Worm (Caenorhabditis elegans) whole organism, late embryonic: Measurements from ENCODE around the gene F12D9.2.

Experiments used
- ama-1 ChIP-seq: fragments of 150-350 bp; optimal IDR thresholded peaks from 2 replicates; lab custom pipeline; 2014
- ceh-18 ChIP-seq: sonication (generic microtip); optimal IDR thresholded peaks from 2 replicates; lab custom pipeline; 2016; ENCODE audit warnings: missing genetic modification characterization, missing compliant biosample characterization
- ceh-22 ChIP-seq: sonication (generic microtip); optimal IDR thresholded peaks from 2 replicates; lab custom pipeline; 2017; ENCODE audit warnings: missing biosample characterization, missing genetic modification characterization
- dve-1 ChIP-seq: sonication (generic microtip); optimal IDR thresholded peaks from 2 replicates; lab custom pipeline; 2017; ENCODE audit warnings: antibody characterized with exemption, mild to moderate bottlenecking, missing genetic modification characterization, missing compliant biosample characterization
- elt-2 ChIP-seq: sonication (generic microtip); optimal IDR thresholded peaks from 2 replicates; lab custom pipeline; 2016; ENCODE audit warnings: missing genetic modification reagents, missing genetic modification characterization, missing compliant biosample characterization
- ets-4 ChIP-seq: sonication (generic microtip); optimal IDR thresholded peaks from 2 replicates; lab custom pipeline; 2016; ENCODE audit warnings: missing genetic modification characterization, missing compliant biosample characterization
- fkh-10 ChIP-seq: fragments of 150-350 bp; optimal IDR thresholded peaks from 2 replicates; lab custom pipeline; 2014; ENCODE audit warnings: missing biosample characterization, missing genetic modification reagents, missing genetic modification characterization
- hlh-13 ChIP-seq: fragments of 200-800 bp; sonication (Bioruptor generic); optimal IDR thresholded peaks from 2 replicates; lab custom pipeline; 2018; ENCODE audit warnings: mild to moderate bottlenecking, missing genetic modification characterization, missing compliant biosample characterization
- hlh-6 ChIP-seq: sonication (generic microtip); optimal IDR thresholded peaks from 2 replicates; lab custom pipeline; 2016; ENCODE audit warnings: missing genotype, missing genetic modification characterization, missing compliant biosample characterization
- mec-3 ChIP-seq: sonication (generic microtip); optimal IDR thresholded peaks from 2 replicates; lab custom pipeline; 2016; ENCODE audit warnings: borderline replicate concordance, missing genetic modification characterization, missing compliant biosample characterization
- nhr-11 ChIP-seq: fragments of 150-350 bp; optimal IDR thresholded peaks from 2 replicates; lab custom pipeline; 2014; ENCODE audit warnings: missing biosample characterization, missing genetic modification characterization
- nhr-232 ChIP-seq: sonication (generic microtip); optimal IDR thresholded peaks from 2 replicates; lab custom pipeline; 2016; ENCODE audit warnings: missing genetic modification characterization, missing compliant biosample characterization
- tbx-2 ChIP-seq: sonication (generic microtip); optimal IDR thresholded peaks from 2 replicates; lab custom pipeline; 2016; ENCODE audit warnings: missing genetic modification characterization, missing compliant biosample characterization
- ztf-16 ChIP-seq: sonication (generic microtip); optimal IDR thresholded peaks from 2 replicates; lab custom pipeline; 2017; ENCODE audit warnings: missing genetic modification characterization, missing compliant biosample characterization

DNA sequence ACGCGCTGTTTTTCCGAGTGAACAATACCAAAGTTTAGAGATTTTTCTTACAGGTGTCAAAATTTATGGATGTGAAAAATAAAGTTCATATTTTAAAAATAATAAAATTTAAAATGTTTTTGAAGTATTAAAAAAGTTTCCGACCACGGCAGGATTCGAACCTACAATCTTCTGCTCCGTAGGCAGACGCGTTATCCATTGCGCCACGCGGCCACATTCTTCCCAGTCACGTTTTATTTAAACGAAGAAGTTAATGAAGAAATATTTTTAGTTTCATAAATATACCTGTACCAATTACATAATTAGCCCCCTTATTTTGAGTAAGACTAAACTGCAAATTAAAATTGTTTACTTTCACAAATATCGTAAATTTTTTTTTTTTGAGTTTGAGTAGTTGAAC is 6.2 kb downstream of the F12D9.2 start:
- TF ChIP-seq ceh-22, result no peak
- no peak for TF ChIP-seq hlh-6
- TF ChIP-seq ets-4 (tag; lab: Kevin White, UChicago), result no peak
- TF ChIP-seq tbx-2 (tag; lab: Kevin White, UChicago), result no peak
- no peak for TF ChIP-seq nhr-11
- no peak for TF ChIP-seq ceh-18 (tag; lab: Kevin White, UChicago)
- TF ChIP-seq elt-2 (tag; lab: Kevin White, UChicago), result no peak
- TF ChIP-seq ztf-16 (tag; lab: Kevin White, UChicago), result no peak
- TF ChIP-seq fkh-10, result no peak
- no peak for TF ChIP-seq hlh-13 (GFP tag; lab: Kevin White, UChicago)
- no peak for TF ChIP-seq nhr-232 (tag; lab: Kevin White, UChicago)
- TF ChIP-seq mec-3 (tag; lab: Kevin White, UChicago), result no peak
- TF ChIP-seq ama-1 (lab: Kevin White, UChicago), result no peak
- no peak for TF ChIP-seq dve-1
